Worm (Caenorhabditis elegans) whole organism, L2 larva: ENCODE measurements around the gene nas-8.

ENCODE experiments used
- C34F6.9 ChIP-seq: fragments of 150-350 bp; optimal IDR thresholded peaks from 2 replicates; lab custom pipeline; 2014; ENCODE audit warnings: missing biosample characterization, missing genetic modification characterization
- F13H6.1 ChIP-seq: sonication (generic microtip); optimal IDR thresholded peaks from 2 replicates; lab custom pipeline; 2016; ENCODE audit warnings: missing genetic modification characterization, missing compliant biosample characterization
- R02D3.7 ChIP-seq: fragments of 150-350 bp; optimal IDR thresholded peaks from 2 replicates; lab custom pipeline; 2014; ENCODE audit warnings: missing biosample characterization, missing genetic modification characterization
- Y55F3AM.14 ChIP-seq: fragments of 200-800 bp; sonication (Bioruptor generic); optimal IDR thresholded peaks from 2 replicates; lab custom pipeline; 2018; ENCODE audit warnings: mild to moderate bottlenecking, missing genetic modification characterization, missing compliant biosample characterization
- ZK546.5 ChIP-seq: sonication (generic microtip); optimal IDR thresholded peaks from 2 replicates; lab custom pipeline; 2017; ENCODE audit warnings: missing biosample characterization, missing genetic modification characterization
- alr-1 ChIP-seq: fragments of 150-350 bp; optimal IDR thresholded peaks from 2 replicates; lab custom pipeline; 2014; ENCODE audit warnings: missing biosample characterization, missing genetic modification characterization
- aly-2 ChIP-seq: fragments of 150-350 bp; optimal IDR thresholded peaks from 2 replicates; lab custom pipeline; 2014; ENCODE audit warnings: missing biosample characterization, missing genetic modification characterization
- ama-1 ChIP-seq: fragments of 150-350 bp; optimal IDR thresholded peaks from 2 replicates; lab custom pipeline; 2018; ENCODE audit warnings: inconsistent platforms
- blmp-1 ChIP-seq: sonication (generic microtip); optimal IDR thresholded peaks from 2 replicates; lab custom pipeline; 2017; ENCODE audit warnings: missing genetic modification characterization, mild to moderate bottlenecking, missing compliant biosample characterization, antibody characterized with exemption, moderate library complexity; ENCODE audit not compliant: insufficient read depth
- ceh-16 ChIP-seq: fragments of 150-350 bp; optimal IDR thresholded peaks from 2 replicates; lab custom pipeline; 2014; ENCODE audit warnings: missing biosample characterization, missing genetic modification characterization
- ceh-82 ChIP-seq: fragments of 150-350 bp; optimal IDR thresholded peaks from 2 replicates; lab custom pipeline; 2014; ENCODE audit warnings: missing biosample characterization, missing genetic modification characterization
- crh-2 ChIP-seq: sonication (generic microtip); optimal IDR thresholded peaks from 2 replicates; lab custom pipeline; 2017; ENCODE audit warnings: missing biosample characterization, missing genetic modification characterization
- dmd-4 ChIP-seq: sonication (generic microtip); optimal IDR thresholded peaks from 2 replicates; lab custom pipeline; 2017; ENCODE audit warnings: missing biosample characterization, missing genetic modification characterization
- egl-27 ChIP-seq: sonication (generic microtip); optimal IDR thresholded peaks from 3 replicates; lab custom pipeline; 2017; ENCODE audit warnings: missing biosample characterization, missing genetic modification reagents, missing genetic modification characterization
- elt-1 ChIP-seq: fragments of 150-350 bp; optimal IDR thresholded peaks from 2 replicates; lab custom pipeline; 2014; ENCODE audit warnings: missing biosample characterization, missing genetic modification characterization
- elt-3 ChIP-seq: sonication (generic microtip); optimal IDR thresholded peaks from 2 replicates; lab custom pipeline; 2017; ENCODE audit warnings: missing biosample characterization, missing genetic modification characterization
- fos-1 ChIP-seq: fragments of 150-350 bp; optimal IDR thresholded peaks from 2 replicates; lab custom pipeline; 2014; ENCODE audit warnings: missing biosample characterization, missing genetic modification characterization
- gmeb-1 ChIP-seq: fragments of 150-350 bp; optimal IDR thresholded peaks from 2 replicates; lab custom pipeline; 2014; ENCODE audit warnings: missing biosample characterization, missing genetic modification characterization
- lin-11 ChIP-seq: fragments of 150-350 bp; sonication (generic microtip); optimal IDR thresholded peaks from 2 replicates; lab custom pipeline; 2014; ENCODE audit warnings: missing biosample characterization, missing genetic modification characterization, inconsistent platforms, mixed read lengths
- lin-13 ChIP-seq: fragments of 150-350 bp; optimal IDR thresholded peaks from 2 replicates; lab custom pipeline; 2014; ENCODE audit warnings: missing biosample characterization, missing genetic modification reagents, missing genetic modification characterization
- lin-39 ChIP-seq: fragments of 150-350 bp; optimal IDR thresholded peaks from 2 replicates; lab custom pipeline; 2014; ENCODE audit warnings: missing biosample characterization, missing genetic modification reagents, missing genetic modification characterization
- lsy-2 ChIP-seq, 2 experiments: fragments of 150-350 bp in 1 of 2; sonication (generic microtip) in 1 of 2; optimal IDR thresholded peaks; 2 replicates each; lab custom pipeline; 2014 to 2017; ENCODE audit warnings: missing biosample characterization in 2 of 2, missing genetic modification characterization in 2 of 2
- mab-5 ChIP-seq: fragments of 150-350 bp; optimal IDR thresholded peaks from 2 replicates; lab custom pipeline; 2014; ENCODE audit warnings: missing biosample characterization, missing genetic modification characterization
- mbf-1 ChIP-seq: sonication (generic microtip); optimal IDR thresholded peaks from 2 replicates; lab custom pipeline; 2017; ENCODE audit warnings: missing biosample characterization, missing genetic modification characterization
- mdl-1 ChIP-seq, 2 experiments: fragments of 150-350 bp in 1 of 2; sonication (generic microtip) in 1 of 2; optimal IDR thresholded peaks; 2 replicates each; lab custom pipeline; 2017; ENCODE audit warnings: missing biosample characterization in 2 of 2, missing genetic modification characterization in 2 of 2
- nhr-10 ChIP-seq: sonication (generic microtip); optimal IDR thresholded peaks from 2 replicates; lab custom pipeline; 2017; ENCODE audit warnings: missing biosample characterization, missing genetic modification characterization
- nhr-11 ChIP-seq: fragments of 150-350 bp; optimal IDR thresholded peaks from 2 replicates; lab custom pipeline; 2014; ENCODE audit warnings: missing biosample characterization, missing genetic modification characterization
- nhr-12 ChIP-seq: fragments of 150-350 bp; optimal IDR thresholded peaks from 2 replicates; lab custom pipeline; 2014; ENCODE audit warnings: missing biosample characterization, missing genetic modification characterization
- nhr-129 ChIP-seq: fragments of 150-350 bp; optimal IDR thresholded peaks from 2 replicates; lab custom pipeline; 2014; ENCODE audit warnings: missing biosample characterization, missing genetic modification characterization
- nhr-21 ChIP-seq: fragments of 150-350 bp; optimal IDR thresholded peaks from 2 replicates; lab custom pipeline; 2014; ENCODE audit warnings: missing biosample characterization, missing genetic modification characterization
- nhr-23 ChIP-seq: fragments of 150-350 bp; optimal IDR thresholded peaks from 2 replicates; lab custom pipeline; 2014; ENCODE audit warnings: missing biosample characterization, missing genetic modification reagents, missing genetic modification characterization
- nhr-237 ChIP-seq: fragments of 150-350 bp; optimal IDR thresholded peaks from 2 replicates; lab custom pipeline; 2014; ENCODE audit warnings: missing biosample characterization, missing genetic modification characterization
- nhr-25 ChIP-seq: fragments of 150-350 bp; sonication (generic microtip); optimal IDR thresholded peaks from 3 replicates; lab custom pipeline; 2014; ENCODE audit warnings: missing biosample characterization, missing genetic modification characterization
- nhr-6 ChIP-seq: fragments of 150-350 bp; optimal IDR thresholded peaks from 2 replicates; lab custom pipeline; 2014; ENCODE audit warnings: missing biosample characterization, missing genetic modification characterization
- nhr-77 ChIP-seq: fragments of 150-350 bp; optimal IDR thresholded peaks from 2 replicates; lab custom pipeline; 2014; ENCODE audit warnings: missing biosample characterization, missing genetic modification characterization
- peb-1 ChIP-seq: fragments of 150-350 bp; optimal IDR thresholded peaks from 2 replicates; lab custom pipeline; 2014; ENCODE audit warnings: missing biosample characterization, missing genetic modification characterization
- sem-4 ChIP-seq: fragments of 150-350 bp; optimal IDR thresholded peaks from 2 replicates; lab custom pipeline; 2014; ENCODE audit warnings: missing biosample characterization, missing genetic modification reagents, missing genetic modification characterization
- snpc-4 ChIP-seq: fragments of 150-350 bp; optimal IDR thresholded peaks from 2 replicates; lab custom pipeline; 2014; ENCODE audit warnings: missing biosample characterization, missing genetic modification characterization
- unc-39 ChIP-seq: fragments of 150-350 bp; optimal IDR thresholded peaks from 2 replicates; lab custom pipeline; 2014; ENCODE audit warnings: missing biosample characterization, missing genetic modification characterization
- unc-55 ChIP-seq: fragments of 150-350 bp; sonication (generic microtip); optimal IDR thresholded peaks from 3 replicates; lab custom pipeline; 2014; ENCODE audit warnings: missing biosample characterization, missing genetic modification reagents, missing genetic modification characterization
- unc-62 ChIP-seq: fragments of 150-350 bp; optimal IDR thresholded peaks from 2 replicates; lab custom pipeline; 2014; ENCODE audit warnings: missing biosample characterization, missing genetic modification reagents, missing genetic modification characterization
- zag-1 ChIP-seq: fragments of 150-350 bp; optimal IDR thresholded peaks from 2 replicates; lab custom pipeline; 2014; ENCODE audit warnings: missing biosample characterization, missing genetic modification characterization
- ztf-1 ChIP-seq: fragments of 200-800 bp; sonication (Bioruptor generic); conservative IDR thresholded peaks from 2 replicates; pipeline ENCODE4 v1.3.6; 2022; ENCODE audit warnings: missing genetic modification characterization, missing compliant biosample characterization
- ztf-11 ChIP-seq: sonication (generic microtip); optimal IDR thresholded peaks from 2 replicates; lab custom pipeline; 2017; ENCODE audit warnings: missing biosample characterization, missing genetic modification characterization
- ztf-4 ChIP-seq: fragments of 150-350 bp; optimal IDR thresholded peaks from 2 replicates; lab custom pipeline; 2014; ENCODE audit warnings: missing biosample characterization, missing genetic modification characterization

nas-8 gene

ce11 chrIV:7083382-7083784 lies 31.3 kb upstream of the nas-8 start, which contains the start of gene Y43B11AR.3:
Gene Y43B11AR.3 (minus strand): TSS chrIV:7083716.
- TF ChIP-seq unc-62 = no peak
- TF ChIP-seq nhr-11 (tag; lab: Kevin White, UChicago) = peak; percentile 33
- no peak for TF ChIP-seq mab-5 (tag; lab: Kevin White, UChicago)
- no peak for TF ChIP-seq lin-11 (tag; lab: Kevin White, UChicago)
- no peak for TF ChIP-seq blmp-1 (tag; lab: Kevin White, UChicago)
- no peak for TF ChIP-seq aly-2 (tag; lab: Kevin White, UChicago)
- TF ChIP-seq ama-1 (lab: Kevin White, UChicago) = peak; percentile 46

- TF ChIP-seq gmeb-1 (tag; lab: Kevin White, UChicago) (no peak), ama-1 (lab: Kevin White, UChicago) (no peak), sem-4 (tag; lab: Kevin White, UChicago) (no peak), zag-1 (tag; lab: Kevin White, UChicago) (no peak), lin-11 (tag; lab: Kevin White, UChicago) (no peak), R02D3.7 (tag; lab: Kevin White, UChicago) (no peak), nhr-11 (tag; lab: Kevin White, UChicago) (no peak), snpc-4 (tag; lab: Kevin White, UChicago) (no peak), mab-5 (tag; lab: Kevin White, UChicago) (no peak), ceh-16 (tag; lab: Kevin White, UChicago) (no peak), F13H6.1 (tag; lab: Kevin White, UChicago) (no peak), ztf-4 (tag; lab: Kevin White, UChicago) (no peak), nhr-237 (tag; lab: Kevin White, UChicago) (no peak), Y55F3AM.14 (no peak)
- TF ChIP-seq, all 48 proteins: peak for 0
Measured at ce11 chrIV:7083976-7084375, 30.7 kb upstream of the nas-8 start.

ce11 chrIV:7084632-7085160 lies 30.0 kb upstream of the nas-8 start, which contains the start of gene rps-4:
Gene rps-4 (minus strand): TSS chrIV:7084682.
- TF ChIP-seq nhr-12 (no peak), Y55F3AM.14 (no peak), ceh-16 (tag; lab: Kevin White, UChicago) (peak; percentile 16), nhr-237 (tag; lab: Kevin White, UChicago) (no peak), dmd-4 (tag; lab: Kevin White, UChicago) (no peak), nhr-77 (no peak), elt-3 (no peak), lin-13 (GFP tag; lab: Kevin White, UChicago) (peak; percentile 90), nhr-21 (tag; lab: Kevin White, UChicago) (peak; percentile 82), mdl-1 (tag; optimal IDR thresholded peaks at IDR 0.05; lab: Kevin White, UChicago) (peak in 1 of 2 experiments; percentile 49), R02D3.7 (tag; lab: Kevin White, UChicago) (peak; percentile 36), blmp-1 (tag; lab: Kevin White, UChicago) (peak; percentile 43), lin-39 (tag; lab: Kevin White, UChicago) (no peak), fos-1 (tag; lab: Kevin White, UChicago) (peak; percentile 85), mab-5 (tag; lab: Kevin White, UChicago) (peak; percentile 79), nhr-129 (tag; lab: Kevin White, UChicago) (peak; percentile 84), F13H6.1 (tag; lab: Kevin White, UChicago) (peak; percentile 79), nhr-23 (tag; lab: Kevin White, UChicago) (no peak), zag-1 (tag; lab: Kevin White, UChicago) (peak; percentile 59), unc-55 (peak; percentile 92), aly-2 (tag; lab: Kevin White, UChicago) (no peak), ZK546.5 (tag; lab: Kevin White, UChicago) (peak; percentile 35), lsy-2 (tag; optimal IDR thresholded peaks at IDR 0.05; lab: Kevin White, UChicago) (peak; percentile 78 to 95), ztf-4 (tag; lab: Kevin White, UChicago) (peak; percentile 41), peb-1 (no peak), nhr-10 (tag; lab: Kevin White, UChicago) (peak; percentile 23), nhr-11 (tag; lab: Kevin White, UChicago) (no peak), nhr-25 (tag; lab: Kevin White, UChicago) (peak; percentile 93), ama-1 (lab: Kevin White, UChicago) (peak; percentile 71), snpc-4 (tag; lab: Kevin White, UChicago) (peak; percentile 78), alr-1 (tag; lab: Kevin White, UChicago) (no peak), egl-27 (tag; lab: Kevin White, UChicago) (peak; percentile 63), mbf-1 (no peak), unc-39 (tag; lab: Kevin White, UChicago) (no peak), C34F6.9 (tag; lab: Kevin White, UChicago) (peak; percentile 95), nhr-6 (tag; lab: Kevin White, UChicago) (peak; percentile 66), elt-1 (tag; lab: Kevin White, UChicago) (no peak), gmeb-1 (tag; lab: Kevin White, UChicago) (peak; percentile 90), ceh-82 (tag; lab: Kevin White, UChicago) (no peak), ztf-11 (tag; lab: Kevin White, UChicago) (no peak), unc-62 (no peak), sem-4 (tag; lab: Kevin White, UChicago) (peak; percentile 79), lin-11 (tag; lab: Kevin White, UChicago) (peak; percentile 87), ztf-1 (GFP tag; lab: Robert Waterston, UW) (no peak), crh-2 (tag; lab: Kevin White, UChicago) (peak; percentile 92)
